Worm (Caenorhabditis elegans) whole organism, mixed stage, embryonic: ENCODE data around the gene scl-15.

ENCODE experiments used
- ceh-83 ChIP-seq: fragments of 200-800 bp; sonication (Bioruptor generic); optimal IDR thresholded peaks from 2 replicates; lab custom pipeline; 2018; ENCODE audit warnings: mild to moderate bottlenecking, missing genetic modification characterization, missing compliant biosample characterization
- elt-1 ChIP-seq: sonication (generic microtip); optimal IDR thresholded peaks from 2 replicates; lab custom pipeline; 2017; ENCODE audit warnings: missing genetic modification characterization, mild to moderate bottlenecking, missing compliant biosample characterization, antibody characterized with exemption, moderate library complexity, borderline replicate concordance; ENCODE audit not compliant: insufficient read depth
- lsy-2 ChIP-seq: fragments of 150-350 bp; optimal IDR thresholded peaks from 2 replicates; lab custom pipeline; 2014; ENCODE audit warnings: missing biosample characterization, missing genetic modification characterization
- nhr-76 ChIP-seq: sonication (generic microtip); optimal IDR thresholded peaks from 2 replicates; lab custom pipeline; 2017; ENCODE audit warnings: missing biosample characterization, missing genetic modification characterization
- pha-4 ChIP-seq: fragments of 150-350 bp; optimal IDR thresholded peaks from 2 replicates; lab custom pipeline; 2018; ENCODE audit warnings: missing biosample characterization, missing genetic modification reagents, missing genetic modification characterization
- sem-2 ChIP-seq: fragments of 200-800 bp; sonication (Bioruptor generic); optimal IDR thresholded peaks from 2 replicates; lab custom pipeline; 2018; ENCODE audit warnings: mild to moderate bottlenecking, missing genetic modification characterization, missing compliant biosample characterization
- snpc-4 ChIP-seq: fragments of 150-350 bp; optimal IDR thresholded peaks from 2 replicates; lab custom pipeline; 2014; ENCODE audit warnings: missing biosample characterization, missing genetic modification characterization
- tbx-8 ChIP-seq: fragments of 200-800 bp; sonication (Bioruptor generic); optimal IDR thresholded peaks from 2 replicates; lab custom pipeline; 2018; ENCODE audit warnings: mild to moderate bottlenecking, missing genetic modification characterization, moderate library complexity, missing compliant biosample characterization
- ztf-11 ChIP-seq: fragments of 150-350 bp; optimal IDR thresholded peaks from 2 replicates; lab custom pipeline; 2014; ENCODE audit warnings: missing biosample characterization, missing genetic modification characterization

DNA sequence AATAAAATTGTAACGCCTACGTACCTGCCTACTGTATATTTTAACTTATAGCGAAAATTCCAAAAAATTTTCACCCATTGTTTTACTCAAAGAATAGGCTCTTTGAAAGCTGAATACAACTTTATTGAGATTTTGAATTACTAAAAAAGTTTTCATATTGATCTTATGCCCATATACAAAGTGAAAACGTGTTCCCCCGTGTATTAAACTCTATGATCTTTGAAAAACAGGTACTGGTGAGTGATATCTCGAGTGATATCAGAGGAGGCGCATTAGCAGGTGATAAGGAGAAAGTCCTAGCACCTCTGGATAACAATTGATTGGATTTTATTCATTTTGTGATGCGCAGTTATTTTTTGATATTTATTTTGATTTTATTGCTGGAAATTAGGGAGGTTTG, 44.3 kb downstream of the scl-15 start, which contains the start of gene C17F4.3:
- TF ChIP-seq nhr-76 (no peak), ztf-11 (tag; lab: Kevin White, UChicago) (no peak), sem-2 (GFP tag; lab: Kevin White, UChicago) (no peak), elt-1 (no peak), lsy-2 (tag; lab: Kevin White, UChicago) (no peak), tbx-8 (GFP tag; lab: Kevin White, UChicago) (no peak), ceh-83 (no peak), snpc-4 (no peak), pha-4 (tag; lab: Kevin White, UChicago) (no peak)
